Worm (Caenorhabditis elegans): ENCODE results near the gene F38B2.6.

- TF ChIP-seq ztf-4 (tag; optimal IDR thresholded peaks at IDR 0.05), result no peak
- TF ChIP-seq lsy-2 (tag; optimal IDR thresholded peaks at IDR 0.05), result peak; percentile 36 to 59
- peak in 2 of 3 experiments; percentile 19 to 25 for TF ChIP-seq ceh-82 (tag; optimal IDR thresholded peaks at IDR 0.05)
- TF ChIP-seq fos-1 (tag; optimal IDR thresholded peaks at IDR 0.05), result peak; percentile 46
- peak; percentile 81 for TF ChIP-seq snu-23 (GFP tag; optimal IDR thresholded peaks at IDR 0.05)
- peak; percentile 65 for TF ChIP-seq nhr-20 (tag; optimal IDR thresholded peaks at IDR 0.05)
- TF ChIP-seq lin-13 (GFP tag; optimal IDR thresholded peaks at IDR 0.05), result no peak
- TF ChIP-seq snpc-4 (tag; optimal IDR thresholded peaks at IDR 0.05), result peak; percentile 24
- no peak for TF ChIP-seq nhr-237 (tag; optimal IDR thresholded peaks at IDR 0.05)
- TF ChIP-seq nhr-76 (tag; optimal IDR thresholded peaks at IDR 0.05), result no peak
- TF ChIP-seq mdl-1 (tag; optimal IDR thresholded peaks at IDR 0.05), result peak in 1 of 2 experiments; percentile 60
- TF ChIP-seq lin-35 (GFP tag; optimal IDR thresholded peaks at IDR 0.05), result peak in 1 of 2 experiments; percentile 60
- TF ChIP-seq lin-39 (tag; optimal IDR thresholded peaks at IDR 0.05), result no peak
- no peak for TF ChIP-seq fkh-10 (GFP tag; optimal IDR thresholded peaks at IDR 0.05)
Measured at ce11 chrX:11252429-11252828, 28.6 kb downstream of the F38B2.6 start.
